Worm (Caenorhabditis elegans) whole organism, L3 larva: ENCODE results near the gene K08H2.5.

Experiments used
- R02D3.7 ChIP-seq: fragments of 150-350 bp; optimal IDR thresholded peaks from 2 replicates; lab custom pipeline; 2014; ENCODE audit warnings: missing biosample characterization, missing genetic modification characterization
- ama-1 ChIP-seq: fragments of 150-350 bp; optimal IDR thresholded peaks from 2 replicates; lab custom pipeline; 2018
- ceh-82 ChIP-seq: fragments of 150-350 bp; optimal IDR thresholded peaks from 2 replicates; lab custom pipeline; 2014; ENCODE audit warnings: missing biosample characterization, missing genetic modification characterization
- eor-1 ChIP-seq, 2 experiments: fragments of 150-350 bp; optimal IDR thresholded peaks; 2 replicates each; lab custom pipeline; 2014 to 2018; ENCODE audit warnings: missing biosample characterization in 2 of 2, missing genetic modification characterization in 2 of 2
- mdl-1 ChIP-seq: fragments of 150-350 bp; optimal IDR thresholded peaks from 2 replicates; lab custom pipeline; 2014; ENCODE audit warnings: missing biosample characterization, missing genetic modification characterization
- nhr-12 ChIP-seq: fragments of 150-350 bp; optimal IDR thresholded peaks from 2 replicates; lab custom pipeline; 2014; ENCODE audit warnings: missing biosample characterization, missing genetic modification characterization
- nhr-76 ChIP-seq: fragments of 150-350 bp; sonication (generic microtip); optimal IDR thresholded peaks from 5 replicates; lab custom pipeline; 2014; ENCODE audit warnings: missing biosample characterization, missing genetic modification characterization
- pha-4 ChIP-seq: fragments of 150-350 bp; optimal IDR thresholded peaks from 2 replicates; lab custom pipeline; 2014; ENCODE audit warnings: missing biosample characterization, missing genetic modification reagents, missing genetic modification characterization
- pqm-1 ChIP-seq: fragments of 150-350 bp; optimal IDR thresholded peaks from 2 replicates; lab custom pipeline; 2017; ENCODE audit warnings: missing biosample characterization, missing genetic modification characterization, inconsistent platforms
- skn-1 ChIP-seq: fragments of 150-350 bp; optimal IDR thresholded peaks from 2 replicates; lab custom pipeline; 2014; ENCODE audit warnings: missing biosample characterization, missing genetic modification characterization

- no peak for TF ChIP-seq nhr-12 (tag; lab: Kevin White, UChicago)
- no peak for TF ChIP-seq nhr-76 (tag; lab: Kevin White, UChicago)
- TF ChIP-seq pha-4 (tag; lab: Kevin White, UChicago), result no peak
- TF ChIP-seq eor-1 (tag; optimal IDR thresholded peaks at IDR 0.05; lab: Kevin White, UChicago), result no peak
- no peak for TF ChIP-seq ama-1
- TF ChIP-seq ceh-82 (tag; lab: Kevin White, UChicago), result no peak
- TF ChIP-seq pqm-1, result no peak
- no peak for TF ChIP-seq skn-1 (tag; lab: Kevin White, UChicago)
- TF ChIP-seq R02D3.7 (tag; lab: Kevin White, UChicago), result no peak
- TF ChIP-seq mdl-1 (tag; lab: Kevin White, UChicago), result no peak
Measured at ce11 chrX:13290531-13290930, 48.4 kb upstream of the K08H2.5 start, which contains the start of gene R04D3.3.
